Worm (Caenorhabditis elegans): ENCODE measurements around the gene K07H8.11.

DNA sequence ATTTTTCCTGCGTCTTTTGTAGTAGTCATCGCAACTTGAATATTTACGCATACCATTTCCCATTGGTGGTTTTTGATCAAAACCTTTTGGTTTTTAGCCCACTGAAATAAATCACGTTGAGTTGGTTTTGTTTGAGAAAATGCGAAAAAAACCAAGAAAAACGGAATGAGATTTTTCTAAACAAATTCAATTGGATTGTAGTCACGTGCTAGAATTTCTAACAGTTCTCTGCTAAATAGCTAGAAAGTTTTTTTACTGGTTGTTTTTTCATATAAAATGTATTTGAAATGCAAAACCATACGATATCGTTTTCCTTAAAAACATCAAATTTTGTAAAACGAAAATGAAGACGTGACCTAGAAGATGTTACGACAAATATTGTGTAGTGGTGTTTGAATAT lies 1.5 kb upstream of the K07H8.11 start, which contains the start of gene K07H8.12:
- TF ChIP-seq him-1 (tag; optimal IDR thresholded peaks at IDR 0.05) (no peak), dao-5 (tag; optimal IDR thresholded peaks at IDR 0.05) (no peak)

All from whole organism, L4/young adult.